Fruit fly (Drosophila melanogaster) whole organism, embryonic: ENCODE data around the gene CG18675.

ENCODE experiments used
- C15 ChIP-seq: fragments of 200-800 bp; sonication (Bioruptor generic); IDR thresholded peaks from 3 replicates; pipeline ENCODE4 v1.3.6; 2022; ENCODE audit warnings: missing biosample characterization, missing genetic modification characterization
- CG10462 ChIP-seq: fragments of 200-800 bp; sonication (Bioruptor generic); optimal IDR thresholded peaks from 2 replicates; lab custom pipeline; 2016; ENCODE audit warnings: missing biosample characterization, missing genetic modification characterization
- CG12219 ChIP-seq: fragments of 200-800 bp; sonication (Bioruptor generic); optimal IDR thresholded peaks from 3 replicates; lab custom pipeline; 2018; ENCODE audit warnings: missing biosample characterization, mild to moderate bottlenecking, missing genetic modification characterization
- CG12391 ChIP-seq: fragments of 200-800 bp; sonication (Bioruptor generic); optimal IDR thresholded peaks from 3 replicates; lab custom pipeline; 2018; ENCODE audit warnings: missing biosample characterization, mild to moderate bottlenecking, missing genetic modification characterization, moderate library complexity
- CG12942 ChIP-seq: fragments of 200-800 bp; sonication (Bioruptor generic); optimal IDR thresholded peaks from 3 replicates; lab custom pipeline; 2016; ENCODE audit warnings: missing biosample characterization, missing genetic modification characterization
- CG14014 ChIP-seq: fragments of 200-800 bp; sonication (Bioruptor generic); IDR thresholded peaks from 2 replicates; pipeline ENCODE4 v1.3.6; 2022; ENCODE audit warnings: missing biosample characterization, missing genetic modification characterization
- CG17359 ChIP-seq: fragments of 200-800 bp; sonication (Bioruptor generic); optimal IDR thresholded peaks from 3 replicates; lab custom pipeline; 2018; ENCODE audit warnings: missing biosample characterization, mild to moderate bottlenecking, missing genetic modification characterization, moderate library complexity
- CG17912 ChIP-seq: fragments of 200-800 bp; sonication (Bioruptor generic); optimal IDR thresholded peaks from 2 replicates; lab custom pipeline; 2018; ENCODE audit warnings: missing biosample characterization, mild to moderate bottlenecking, missing genetic modification characterization
- CG18764 ChIP-seq: fragments of 200-800 bp; sonication (Bioruptor generic); optimal IDR thresholded peaks from 3 replicates; lab custom pipeline; 2016; ENCODE audit warnings: missing biosample characterization, missing genetic modification characterization
- CG2875 ChIP-seq: fragments of 200-800 bp; sonication (Bioruptor generic); optimal IDR thresholded peaks from 2 replicates; lab custom pipeline; 2017; ENCODE audit warnings: missing biosample characterization, mild to moderate bottlenecking, missing genetic modification characterization, missing genetic modification reagents
- CG33213 ChIP-seq: fragments of 200-800 bp; sonication (Bioruptor generic); optimal IDR thresholded peaks from 3 replicates; lab custom pipeline; 2016; ENCODE audit warnings: missing biosample characterization, missing genetic modification characterization
- CG33557 ChIP-seq: fragments of 200-800 bp; sonication (Bioruptor generic); optimal IDR thresholded peaks from 2 replicates; lab custom pipeline; 2019; ENCODE audit warnings: missing biosample characterization, mild to moderate bottlenecking, missing genetic modification characterization, moderate library complexity
- CG34422 ChIP-seq: fragments of 200-800 bp; sonication (Bioruptor generic); IDR thresholded peaks from 3 replicates; pipeline ENCODE4 v1.3.6; 2022; ENCODE audit warnings: missing biosample characterization, missing genetic modification characterization
- CG3726 ChIP-seq: fragments of 200-800 bp; sonication (Bioruptor generic); IDR thresholded peaks from 3 replicates; pipeline ENCODE4, ENCODE4 v1.3.6; 2022; ENCODE audit warnings: missing biosample characterization, missing genetic modification characterization
- CG4282 ChIP-seq: fragments of 200-800 bp; sonication (Bioruptor generic); optimal IDR thresholded peaks from 2 replicates; lab custom pipeline; 2016; ENCODE audit warnings: missing biosample characterization, missing genetic modification characterization
- CG4707 ChIP-seq: fragments of 200-800 bp; sonication (Bioruptor generic); optimal IDR thresholded peaks from 2 replicates; lab custom pipeline; 2018; ENCODE audit warnings: missing biosample characterization, mild to moderate bottlenecking, missing genetic modification characterization, moderate library complexity
- CG6654 ChIP-seq: fragments of 200-800 bp; sonication (Bioruptor generic); optimal IDR thresholded peaks from 2 replicates; lab custom pipeline; 2017; ENCODE audit warnings: missing biosample characterization, mild to moderate bottlenecking, missing genetic modification characterization
- CG7786 ChIP-seq: fragments of 200-800 bp; sonication (Bioruptor generic); optimal IDR thresholded peaks from 2 replicates; lab custom pipeline; 2016; ENCODE audit warnings: missing biosample characterization, missing genetic modification characterization
- CG8388 ChIP-seq: fragments of 200-800 bp; sonication (Bioruptor generic); optimal IDR thresholded peaks from 2 replicates; lab custom pipeline; 2019; ENCODE audit warnings: missing biosample characterization, mild to moderate bottlenecking, missing genetic modification characterization, moderate library complexity
- CG8765 ChIP-seq: fragments of 200-800 bp; sonication (Bioruptor generic); IDR thresholded peaks from 2 replicates; pipeline ENCODE4 v1.3.6; 2022; ENCODE audit warnings: missing biosample characterization, missing genetic modification characterization
- CG9727 ChIP-seq: fragments of 200-800 bp; sonication (Bioruptor generic); optimal IDR thresholded peaks from 3 replicates; lab custom pipeline; 2017; ENCODE audit warnings: missing biosample characterization, mild to moderate bottlenecking, missing genetic modification characterization
- D ChIP-seq, 2 experiments: fragments of 200-800 bp in 1 of 2; fragments of >200 bp in 1 of 2; sonication (Bioruptor generic) in 1 of 2; optimal IDR thresholded peaks; 2 replicates in 1 of 2; 3 replicates in 1 of 2; lab custom pipeline; 2017; ENCODE audit warnings: mild to moderate bottlenecking in 1 of 2, missing biosample characterization in 1 of 2, missing genetic modification characterization in 1 of 2, missing genetic modification reagents in 1 of 2
- Dbx ChIP-seq: fragments of 200-800 bp; sonication (Bioruptor generic); IDR thresholded peaks from 3 replicates; pipeline ENCODE4 v1.3.6; 2022; ENCODE audit warnings: missing biosample characterization, missing genetic modification characterization
- Hr3 ChIP-seq: fragments of 200-800 bp; sonication (Bioruptor generic); optimal IDR thresholded peaks from 3 replicates; lab custom pipeline; 2016; ENCODE audit warnings: missing biosample characterization, missing genetic modification characterization
- Lpt ChIP-seq: fragments of >200 bp; optimal IDR thresholded peaks from 2 replicates; lab custom pipeline; 2018; ENCODE audit warnings: missing biosample characterization, missing genetic modification characterization
- NC2β ChIP-seq: fragments of 200-800 bp; sonication (Bioruptor generic); optimal IDR thresholded peaks from 2 replicates; lab custom pipeline; 2016; ENCODE audit warnings: missing biosample characterization, missing genetic modification characterization
- PHDP ChIP-seq: fragments of 200-800 bp; sonication (Bioruptor generic); optimal IDR thresholded peaks from 3 replicates; lab custom pipeline; 2018; ENCODE audit warnings: missing biosample characterization, mild to moderate bottlenecking, missing genetic modification characterization, moderate library complexity
- Pdp1 ChIP-seq, 2 experiments: fragments of 200-800 bp; sonication (Bioruptor generic); optimal IDR thresholded peaks; 3 replicates each; lab custom pipeline; 2016; ENCODE audit warnings: missing biosample characterization in 2 of 2, missing genetic modification characterization in 2 of 2, mild to moderate bottlenecking in 1 of 2, moderate library complexity in 1 of 2
- Vsx1 ChIP-seq: fragments of 200-800 bp; sonication (Bioruptor generic); optimal IDR thresholded peaks from 2 replicates; lab custom pipeline; 2017; ENCODE audit warnings: missing biosample characterization, mild to moderate bottlenecking, missing genetic modification characterization, missing genetic modification reagents
- ab ChIP-seq: fragments of 200-800 bp; sonication (Bioruptor generic); optimal IDR thresholded peaks from 2 replicates; lab custom pipeline; 2016; ENCODE audit warnings: missing biosample characterization, missing genetic modification characterization
- al ChIP-seq: fragments of 200-800 bp; sonication (Bioruptor generic); IDR thresholded peaks from 2 replicates; pipeline ENCODE4 v1.3.6; 2022; ENCODE audit warnings: missing biosample characterization, missing genetic modification characterization
- bab2 ChIP-seq: fragments of 200-800 bp; sonication (Bioruptor generic); optimal IDR thresholded peaks from 2 replicates; lab custom pipeline; 2016; ENCODE audit warnings: missing biosample characterization, missing genetic modification characterization
- corto ChIP-seq: fragments of 200-800 bp; sonication (Bioruptor generic); optimal IDR thresholded peaks from 2 replicates; lab custom pipeline; 2016; ENCODE audit warnings: missing biosample characterization, mild to moderate bottlenecking, missing genetic modification characterization, moderate library complexity
- croc ChIP-seq: fragments of 200-800 bp; sonication (Bioruptor generic); conservative IDR thresholded peaks from 3 replicates; pipeline ENCODE4 v1.3.6; 2022; ENCODE audit warnings: missing biosample characterization, missing genetic modification characterization
- dan ChIP-seq: fragments of 200-800 bp; sonication (Bioruptor generic); IDR thresholded peaks from 2 replicates; pipeline ENCODE4 v1.3.6; 2022; ENCODE audit warnings: missing biosample characterization, missing genetic modification characterization
- dati ChIP-seq: fragments of 200-800 bp; sonication (Bioruptor generic); IDR thresholded peaks from 2 replicates; pipeline ENCODE4 v1.3.6; 2022; ENCODE audit warnings: missing biosample characterization, missing genetic modification characterization
- her ChIP-seq: fragments of 200-800 bp; sonication (Bioruptor generic); optimal IDR thresholded peaks from 2 replicates; lab custom pipeline; 2016; ENCODE audit warnings: missing biosample characterization, missing genetic modification characterization
- lov ChIP-seq, 2 experiments: fragments of 200-800 bp in 1 of 2; fragments of >200 bp in 1 of 2; sonication (Bioruptor generic) in 1 of 2; IDR thresholded peaks in 1 of 2; optimal IDR thresholded peaks in 1 of 2; 2 replicates in 1 of 2; 3 replicates in 1 of 2; pipeline versions ENCODE4 v1.3.6 to Lab custom; 2017 to 2022; ENCODE audit warnings: missing biosample characterization in 1 of 2, missing genetic modification characterization in 1 of 2
- mld ChIP-seq: fragments of 200-800 bp; sonication (Bioruptor generic); IDR thresholded peaks from 3 replicates; pipeline ENCODE4 v1.3.6; 2022; ENCODE audit warnings: missing biosample characterization, missing genetic modification characterization; ENCODE audit not compliant: partially characterized antibody
- peb ChIP-seq: fragments of 200-800 bp; sonication (Bioruptor generic); IDR thresholded peaks from 2 replicates; pipeline ENCODE4 v1.3.6; 2022; ENCODE audit warnings: missing biosample characterization, missing genetic modification characterization
- pfk ChIP-seq: fragments of 200-800 bp; sonication (Bioruptor generic); optimal IDR thresholded peaks from 2 replicates; lab custom pipeline; 2018; ENCODE audit warnings: missing biosample characterization, mild to moderate bottlenecking, missing genetic modification characterization, moderate library complexity
- row ChIP-seq: fragments of 200-800 bp; sonication (Bioruptor generic); IDR thresholded peaks from 3 replicates; pipeline ENCODE4 v1.3.6; 2022; ENCODE audit warnings: missing biosample characterization, missing genetic modification characterization
- sc ChIP-seq, 3 experiments: fragments of >200 bp in 2 of 3; fragments of 200-800 bp in 1 of 3; sonication (Bioruptor generic) in 1 of 3; optimal IDR thresholded peaks; 2 replicates in 2 of 3; 3 replicates in 1 of 3; lab custom pipeline; 2017; ENCODE audit warnings: mild to moderate bottlenecking in 1 of 3, missing biosample characterization in 1 of 3, missing genetic modification characterization in 1 of 3, missing genetic modification reagents in 1 of 3
- shn ChIP-seq: fragments of 200-800 bp; sonication (Bioruptor generic); optimal IDR thresholded peaks from 3 replicates; lab custom pipeline; 2016; ENCODE audit warnings: missing biosample characterization, missing genetic modification characterization
- slou ChIP-seq: fragments of 200-800 bp; sonication (Bioruptor generic); optimal IDR thresholded peaks from 3 replicates; lab custom pipeline; 2016; ENCODE audit warnings: missing biosample characterization, missing genetic modification characterization
- unpg ChIP-seq: fragments of 200-800 bp; sonication (Bioruptor generic); optimal IDR thresholded peaks from 3 replicates; lab custom pipeline; 2018; ENCODE audit warnings: missing biosample characterization, mild to moderate bottlenecking, missing genetic modification characterization, moderate library complexity
- vnd ChIP-seq: fragments of 200-800 bp; sonication (Bioruptor generic); IDR thresholded peaks from 3 replicates; pipeline ENCODE4 v1.3.6; 2022; ENCODE audit warnings: missing biosample characterization, missing genetic modification characterization; ENCODE audit not compliant: partially characterized antibody
- z ChIP-seq: fragments of 200-800 bp; sonication (Bioruptor generic); IDR thresholded peaks from 3 replicates; pipeline ENCODE4 v1.3.6; 2022; ENCODE audit warnings: missing biosample characterization, missing genetic modification characterization

CG18675 gene

DNA sequence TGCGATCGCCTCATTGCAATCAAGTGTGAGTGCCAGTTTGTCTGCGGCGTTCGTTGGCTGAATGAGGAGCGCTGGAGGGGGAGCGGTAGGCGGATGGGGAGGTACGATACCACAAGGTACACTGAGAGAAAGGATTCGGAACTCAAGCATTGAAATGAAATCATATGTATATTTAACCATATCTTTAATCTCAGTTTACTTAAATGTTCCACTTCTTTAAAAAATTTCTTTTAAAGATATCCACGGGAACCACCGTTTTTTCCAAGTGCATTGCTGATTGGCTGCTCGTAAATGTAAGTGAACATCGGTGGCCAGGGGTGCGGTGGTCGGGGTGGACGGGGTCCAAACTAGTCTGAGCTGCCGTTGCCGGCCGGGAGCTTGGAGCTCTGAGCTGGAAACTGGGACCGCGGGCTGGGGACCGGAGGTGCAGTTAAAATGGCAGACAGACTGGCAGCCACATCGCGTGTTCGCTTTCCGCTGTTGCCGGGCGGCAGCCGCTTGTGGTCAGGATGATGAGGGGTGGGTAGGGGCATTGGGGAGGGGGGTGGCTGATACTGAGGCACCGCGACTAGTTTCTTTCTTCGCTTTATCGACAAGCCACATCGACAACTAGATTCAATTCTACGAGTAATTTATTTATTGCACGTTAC, 54.6 kb downstream of the CG18675 start (continued):
- no peak for TF ChIP-seq vnd
- no peak for TF ChIP-seq Lpt (GFP tag; lab: Kevin White, UChicago)
- TF ChIP-seq CG9727 (GFP tag; lab: Kevin White, UChicago) = peak; percentile 97
- TF ChIP-seq unpg (GFP tag; lab: Kevin White, UChicago) = peak; percentile 97
- TF ChIP-seq CG34422 = peak; percentile 97
- TF ChIP-seq mld (GFP tag; lab: Robert Waterston, UW) = no peak
- TF ChIP-seq C15 (GFP tag; lab: Robert Waterston, UW) = peak; percentile 90; the same call in 2 of the 3 replicates
- no peak for TF ChIP-seq lov (optimal IDR thresholded peaks at IDR 0.05; lab: Kevin White, UChicago)
- TF ChIP-seq lov (GFP tag; IDR thresholded peaks at IDR 0.05; lab: Robert Waterston, UW) = peak; percentile 97
- peak; percentile 76; the same call in 1 of the 2 replicates for TF ChIP-seq CG8765 (GFP tag; lab: Robert Waterston, UW)
- peak; percentile 88 for TF ChIP-seq ab (GFP tag; lab: Kevin White, UChicago)
- peak; percentile 97 for TF ChIP-seq row
- TF ChIP-seq CG17912 = peak; percentile 96
- TF ChIP-seq CG4707 (GFP tag; lab: Kevin White, UChicago) = peak; percentile 93
- peak; percentile 92 for TF ChIP-seq dati (GFP tag; lab: Robert Waterston, UW)
- TF ChIP-seq CG12942 (GFP tag; lab: Kevin White, UChicago) = peak; percentile 93
- peak; percentile 94 for TF ChIP-seq Pdp1 (GFP tag; optimal IDR thresholded peaks at IDR 0.05; lab: Kevin White, UChicago)
- TF ChIP-seq slou (GFP tag; lab: Kevin White, UChicago) = peak; percentile 49
- TF ChIP-seq D (optimal IDR thresholded peaks at IDR 0.05; lab: Kevin White, UChicago) = no peak
- peak; percentile 97 for TF ChIP-seq D (GFP tag; optimal IDR thresholded peaks at IDR 0.05; lab: Kevin White, UChicago)
- TF ChIP-seq CG2875 = peak; percentile 98
- peak; percentile 95 for TF ChIP-seq shn (GFP tag; lab: Kevin White, UChicago)
- peak; percentile 96 for TF ChIP-seq peb (GFP tag; lab: Robert Waterston, UW)
- peak; percentile 30 for TF ChIP-seq pfk
- TF ChIP-seq CG12391 (tag; lab: Kevin White, UChicago) = peak; percentile 98
- peak; percentile 92 for TF ChIP-seq CG18764 (GFP tag; lab: Kevin White, UChicago)
- peak; percentile 95 for TF ChIP-seq PHDP
- peak; percentile 97 for TF ChIP-seq CG8388 (GFP tag; lab: Kevin White, UChicago)
- peak; percentile 94 for TF ChIP-seq bab2
- TF ChIP-seq Hr3 = peak; percentile 97
- peak; percentile 93 for TF ChIP-seq CG7786
- TF ChIP-seq CG33213 = peak; percentile 94
- peak; percentile 92 for TF ChIP-seq CG10462
- TF ChIP-seq CG14014 (GFP tag; lab: Robert Waterston, UW) = peak; percentile 95
- peak; percentile 97 for TF ChIP-seq CG17359 (tag; lab: Kevin White, UChicago)
- TF ChIP-seq z (GFP tag; lab: Robert Waterston, UW) = peak; percentile 73
- peak; percentile 99 for TF ChIP-seq Vsx1 (GFP tag; lab: Kevin White, UChicago)
- peak; percentile 79 for TF ChIP-seq Dbx (GFP tag; lab: Robert Waterston, UW)
- peak; percentile 97 for TF ChIP-seq CG12219 (GFP tag; lab: Kevin White, UChicago)
- TF ChIP-seq croc = peak; percentile 97
- peak; percentile 87 for TF ChIP-seq dan (GFP tag; lab: Robert Waterston, UW)
- TF ChIP-seq CG3726 (GFP tag; lab: Robert Waterston, UW) = peak; percentile 95
- peak; percentile 88 for TF ChIP-seq CG6654 (GFP tag; lab: Kevin White, UChicago)
- TF ChIP-seq corto (GFP tag; lab: Kevin White, UChicago) = peak; percentile 83
- peak; percentile 93 for TF ChIP-seq NC2β (GFP tag; lab: Kevin White, UChicago)
- TF ChIP-seq her (GFP tag; lab: Kevin White, UChicago) = peak; percentile 80
- peak; percentile 75 for TF ChIP-seq CG4282 (GFP tag; lab: Kevin White, UChicago)
- no peak for TF ChIP-seq sc (optimal IDR thresholded peaks at IDR 0.05; lab: Kevin White, UChicago)
- TF ChIP-seq sc (GFP tag; optimal IDR thresholded peaks at IDR 0.05; lab: Kevin White, UChicago) = peak; percentile 95
- peak; percentile 95 for TF ChIP-seq CG33557 (GFP tag; lab: Kevin White, UChicago)
- peak; percentile 68 for TF ChIP-seq al (GFP tag; lab: Robert Waterston, UW)
